Worm (Caenorhabditis elegans) whole organism, L4 larva: ENCODE measurements around the gene sel-13.

Source experiments
- ces-1 ChIP-seq: fragments of 150-350 bp; sonication (generic microtip); optimal IDR thresholded peaks from 4 replicates; lab custom pipeline; 2014; ENCODE audit warnings: missing biosample characterization, missing genetic modification reagents, missing genetic modification characterization
- egl-27 ChIP-seq: sonication (generic microtip); optimal IDR thresholded peaks from 3 replicates; lab custom pipeline; 2017; ENCODE audit warnings: missing biosample characterization, missing genetic modification reagents, missing genetic modification characterization
- lin-39 ChIP-seq: fragments of 150-350 bp; optimal IDR thresholded peaks from 2 replicates; lab custom pipeline; 2014; ENCODE audit warnings: missing biosample characterization, missing genetic modification reagents, missing genetic modification characterization
- lsy-2 ChIP-seq, 2 experiments: fragments of 150-350 bp in 1 of 2; sonication (generic microtip) in 1 of 2; optimal IDR thresholded peaks; 2 replicates each; lab custom pipeline; 2014 to 2017; ENCODE audit warnings: missing biosample characterization in 2 of 2, missing genetic modification characterization in 2 of 2
- nhr-76 ChIP-seq: fragments of 150-350 bp; optimal IDR thresholded peaks from 2 replicates; lab custom pipeline; 2014; ENCODE audit warnings: missing biosample characterization, missing genetic modification characterization
- nhr-77 ChIP-seq: fragments of 150-350 bp; optimal IDR thresholded peaks from 2 replicates; lab custom pipeline; 2014; ENCODE audit warnings: missing biosample characterization, missing genetic modification characterization
- php-3 ChIP-seq: fragments of 200-800 bp; sonication (Bioruptor generic); IDR thresholded peaks from 2 replicates; pipeline ENCODE4 v1.3.6; 2022; ENCODE audit warnings: missing genetic modification reagents, missing genetic modification characterization, missing compliant biosample characterization
- snpc-4 ChIP-seq: fragments of 150-350 bp; optimal IDR thresholded peaks from 2 replicates; lab custom pipeline; 2014; ENCODE audit warnings: missing biosample characterization, missing genetic modification characterization
- unc-130 ChIP-seq: sonication (generic microtip); optimal IDR thresholded peaks from 2 replicates; lab custom pipeline; 2016; ENCODE audit warnings: missing genetic modification reagents, missing genetic modification characterization, missing compliant biosample characterization

DNA sequence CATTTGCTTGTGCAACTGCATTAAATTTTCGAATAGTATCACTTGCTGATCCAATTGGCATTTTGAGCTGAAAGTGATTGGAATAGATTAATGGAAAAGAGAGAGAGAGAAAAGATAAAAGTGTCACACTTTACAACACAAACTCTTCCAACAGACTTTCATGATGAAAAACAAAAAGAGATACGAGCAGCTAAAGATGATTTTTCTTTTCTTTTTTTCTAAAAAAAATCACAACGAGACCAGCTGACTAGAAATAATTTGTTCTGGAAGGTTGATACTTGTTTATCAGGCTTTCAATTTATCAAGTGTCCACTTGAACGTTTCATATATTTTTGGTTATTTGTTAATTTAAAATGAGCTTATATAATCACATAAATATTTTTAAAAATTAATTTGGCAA, 12.9 kb downstream of the sel-13 start:
- TF ChIP-seq ces-1 (GFP tag; lab: Kevin White, UChicago) (no peak), nhr-77 (no peak), lin-39 (tag; lab: Kevin White, UChicago) (no peak), egl-27 (tag; lab: Kevin White, UChicago) (no peak), nhr-76 (no peak), lsy-2 (tag; optimal IDR thresholded peaks at IDR 0.05; lab: Kevin White, UChicago) (no peak), snpc-4 (no peak), php-3 (GFP tag; lab: Robert Waterston, UW) (no peak), unc-130 (no peak)
